Fruit fly (Drosophila melanogaster) whole organism, prepupa: Measurements from ENCODE around the gene DIP-alpha.

Source experiments
- CG10631 ChIP-seq: fragments of 200-800 bp; sonication (Bioruptor generic); optimal IDR thresholded peaks from 2 replicates; lab custom pipeline; 2016; ENCODE audit warnings: missing biosample characterization, missing genetic modification characterization
- CG11294 ChIP-seq: fragments of 200-800 bp; sonication (Bioruptor generic); IDR thresholded peaks from 2 replicates; pipeline ENCODE4 v1.3.6; 2022; ENCODE audit warnings: missing biosample characterization, missing genetic modification characterization
- CG15336 ChIP-seq: fragments of 200-800 bp; sonication (Bioruptor generic); IDR thresholded peaks from 2 replicates; pipeline ENCODE4 v1.3.6; 2022; ENCODE audit warnings: missing biosample characterization, missing genetic modification characterization
- CG1621 ChIP-seq: fragments of 200-800 bp; sonication (Bioruptor generic); optimal IDR thresholded peaks from 3 replicates; lab custom pipeline; 2018; ENCODE audit warnings: missing biosample characterization, mild to moderate bottlenecking, missing genetic modification characterization
- CG3032 ChIP-seq: fragments of 200-800 bp; optimal IDR thresholded peaks from 2 replicates; lab custom pipeline; 2019; ENCODE audit warnings: missing biosample characterization, mild to moderate bottlenecking, missing genetic modification characterization, moderate library complexity
- CG31627 ChIP-seq: fragments of 200-800 bp; sonication (Bioruptor generic); optimal IDR thresholded peaks from 3 replicates; lab custom pipeline; 2016; ENCODE audit warnings: missing biosample characterization, missing genetic modification characterization
- CG32006 ChIP-seq: fragments of 200-800 bp; sonication (Bioruptor generic); optimal IDR thresholded peaks from 3 replicates; lab custom pipeline; 2017; ENCODE audit warnings: missing biosample characterization, mild to moderate bottlenecking, missing genetic modification characterization
- CG6276 ChIP-seq: fragments of 200-800 bp; sonication (Bioruptor generic); optimal IDR thresholded peaks from 2 replicates; lab custom pipeline; 2017; ENCODE audit warnings: missing biosample characterization, mild to moderate bottlenecking, missing genetic modification characterization
- CG6808 ChIP-seq: fragments of 200-800 bp; sonication (Bioruptor generic); optimal IDR thresholded peaks from 3 replicates; lab custom pipeline; 2017; ENCODE audit warnings: missing biosample characterization, missing genetic modification characterization, mild to moderate bottlenecking, moderate library complexity, missing genetic modification reagents
- CG6854 ChIP-seq: fragments of 200-800 bp; sonication (Bioruptor generic); optimal IDR thresholded peaks from 2 replicates; lab custom pipeline; 2017; ENCODE audit warnings: missing biosample characterization, mild to moderate bottlenecking, missing genetic modification characterization
- CG7368 ChIP-seq: fragments of 200-800 bp; sonication (Bioruptor generic); optimal IDR thresholded peaks from 3 replicates; lab custom pipeline; 2016; ENCODE audit warnings: missing biosample characterization, missing genetic modification characterization
- CG8319 ChIP-seq: fragments of 200-800 bp; sonication (Bioruptor generic); optimal IDR thresholded peaks from 3 replicates; lab custom pipeline; 2016; ENCODE audit warnings: missing biosample characterization, missing genetic modification characterization
- Eip78C ChIP-seq: fragments of 200-800 bp; sonication (Bioruptor generic); peaks from one replicate; lab custom pipeline; 2016; ENCODE audit warnings: missing biosample characterization, missing genetic modification characterization
- Ets21C ChIP-seq: fragments of 200-800 bp; sonication (Bioruptor generic); optimal IDR thresholded peaks from 3 replicates; lab custom pipeline; 2016; ENCODE audit warnings: missing biosample characterization, missing genetic modification characterization
- Gug ChIP-seq: fragments of 200-800 bp; sonication (Bioruptor generic); IDR thresholded peaks from 2 replicates; pipeline ENCODE4 v1.3.6; 2022; ENCODE audit warnings: missing biosample characterization, missing genetic modification characterization
- Hr38 ChIP-seq: sonication (Bioruptor generic); optimal IDR thresholded peaks from 2 replicates; lab custom pipeline; 2016; ENCODE audit warnings: missing biosample characterization, missing genetic modification characterization
- Hr39 ChIP-seq: fragments of 200-800 bp; sonication (Bioruptor generic); optimal IDR thresholded peaks from 2 replicates; lab custom pipeline; 2016; ENCODE audit warnings: missing biosample characterization, missing genetic modification characterization
- Hr4 ChIP-seq: fragments of 200-800 bp; sonication (Bioruptor generic); optimal IDR thresholded peaks from 3 replicates; lab custom pipeline; 2016; ENCODE audit warnings: missing biosample characterization, missing genetic modification characterization
- Lpt ChIP-seq: fragments of 200-800 bp; sonication (Bioruptor generic); optimal IDR thresholded peaks from 3 replicates; lab custom pipeline; 2016; ENCODE audit warnings: missing biosample characterization, missing genetic modification characterization
- Met ChIP-seq: fragments of 200-800 bp; sonication (Bioruptor generic); optimal IDR thresholded peaks from 3 replicates; lab custom pipeline; 2016; ENCODE audit warnings: missing biosample characterization, missing genetic modification characterization
- OdsH ChIP-seq: fragments of 200-800 bp; sonication (Bioruptor generic); optimal IDR thresholded peaks from 3 replicates; lab custom pipeline; 2016; ENCODE audit warnings: missing biosample characterization, missing genetic modification characterization
- achi ChIP-seq: fragments of 200-800 bp; sonication (Bioruptor generic); optimal IDR thresholded peaks from 3 replicates; lab custom pipeline; 2016; ENCODE audit warnings: missing biosample characterization, missing genetic modification characterization
- acj6 ChIP-seq: fragments of 200-800 bp; sonication (Bioruptor generic); optimal IDR thresholded peaks from 3 replicates; lab custom pipeline; 2016; ENCODE audit warnings: missing biosample characterization, missing genetic modification characterization
- dsx ChIP-seq: fragments of 200-800 bp; optimal IDR thresholded peaks from 3 replicates; lab custom pipeline; 2019; ENCODE audit warnings: missing biosample characterization, mild to moderate bottlenecking, missing genetic modification characterization, moderate library complexity; ENCODE audit not compliant: poor library complexity, severe bottlenecking
- esn ChIP-seq: fragments of 200-800 bp; sonication (Bioruptor generic); optimal IDR thresholded peaks from 2 replicates; lab custom pipeline; 2016; ENCODE audit warnings: missing biosample characterization, mild to moderate bottlenecking, missing genetic modification characterization, moderate library complexity
- fd59A ChIP-seq: fragments of 200-800 bp; sonication (Bioruptor generic); optimal IDR thresholded peaks from 2 replicates; lab custom pipeline; 2017; ENCODE audit warnings: missing biosample characterization, mild to moderate bottlenecking, missing genetic modification characterization, missing genetic modification reagents
- lz ChIP-seq: fragments of 200-800 bp; sonication (Bioruptor generic); optimal IDR thresholded peaks from 3 replicates; lab custom pipeline; 2016; ENCODE audit warnings: missing biosample characterization, missing genetic modification characterization
- net ChIP-seq: fragments of 200-800 bp; sonication (Bioruptor generic); optimal IDR thresholded peaks from 3 replicates; lab custom pipeline; 2016; ENCODE audit warnings: missing biosample characterization, missing genetic modification characterization
- pdm3 ChIP-seq: fragments of 200-800 bp; sonication (Bioruptor generic); optimal IDR thresholded peaks from 3 replicates; lab custom pipeline; 2016; ENCODE audit warnings: missing biosample characterization, missing genetic modification characterization
- spab ChIP-seq: fragments of 200-800 bp; sonication (Bioruptor generic); optimal IDR thresholded peaks from 2 replicates; lab custom pipeline; 2017; ENCODE audit warnings: missing biosample characterization, mild to moderate bottlenecking, missing genetic modification characterization, missing genetic modification reagents
- svp ChIP-seq: fragments of 200-800 bp; sonication (Bioruptor generic); peaks from one replicate; lab custom pipeline; 2016; ENCODE audit warnings: missing biosample characterization, missing genetic modification characterization
- vri ChIP-seq: fragments of 200-800 bp; sonication (Bioruptor generic); optimal IDR thresholded peaks from 3 replicates; lab custom pipeline; 2016; ENCODE audit warnings: missing biosample characterization, mild to moderate bottlenecking, missing genetic modification characterization

Gene DIP-alpha

DNA sequence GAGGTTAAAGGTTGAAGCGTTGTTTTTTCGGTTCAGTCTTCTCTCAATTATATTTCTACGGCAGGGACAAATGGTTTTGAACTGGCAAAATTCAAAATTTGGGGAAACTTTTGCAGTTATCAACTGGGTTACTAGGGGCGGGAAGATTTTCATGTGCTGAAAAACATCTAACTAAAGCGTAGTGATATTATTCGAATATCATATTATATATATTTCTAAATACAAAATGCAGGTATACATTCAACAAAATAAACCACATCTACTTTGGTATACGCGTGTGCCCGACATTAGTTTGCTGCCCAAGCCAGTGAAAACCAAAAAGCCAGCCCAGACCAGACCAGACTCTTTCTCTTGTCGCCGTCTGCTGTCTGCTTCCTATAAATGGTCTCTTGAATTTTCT lies 66.7 kb downstream of the DIP-alpha start, which contains the start of gene Gas8:
Gas8 (minus strand) TSS at position 101 of the 400 bp plus-strand sequence.
- no peak for TF ChIP-seq CG1621 (tag; lab: Kevin White, UChicago)
- TF ChIP-seq CG32006 (GFP tag; lab: Kevin White, UChicago) = no peak
- no peak for TF ChIP-seq net
- TF ChIP-seq CG15336 (GFP tag; lab: Robert Waterston, UW) = no peak

- TF ChIP-seq OdsH (GFP tag; lab: Kevin White, UChicago) (peak; percentile 22), CG11294 (GFP tag; lab: Robert Waterston, UW) (no peak), spab (GFP tag; lab: Kevin White, UChicago) (no peak), CG15336 (GFP tag; lab: Robert Waterston, UW) (0 out of 2 replicates have a peak, but pooled peaks have one; percentile 3)
Observed at dm6 chrX:3504251-3504650, 67.2 kb downstream of the DIP-alpha start.

- TF ChIP-seq Ets21C (GFP tag; lab: Kevin White, UChicago) (no peak), OdsH (GFP tag; lab: Kevin White, UChicago) (no peak), lz (GFP tag; lab: Kevin White, UChicago) (no peak), fd59A (GFP tag; lab: Kevin White, UChicago) (no peak), spab (GFP tag; lab: Kevin White, UChicago) (no peak), net (no peak), Lpt (GFP tag; lab: Kevin White, UChicago) (no peak), Gug (GFP tag; lab: Robert Waterston, UW) (no peak), achi (no peak), Eip78C (GFP tag; lab: Kevin White, UChicago) (no peak), dsx (GFP tag; lab: Kevin White, UChicago) (no peak), Hr38 (no peak), vri (GFP tag; lab: Kevin White, UChicago) (no peak), CG32006 (GFP tag; lab: Kevin White, UChicago) (no peak), CG10631 (no peak), CG8319 (GFP tag; lab: Kevin White, UChicago) (no peak), CG6276 (GFP tag; lab: Kevin White, UChicago) (no peak), CG11294 (GFP tag; lab: Robert Waterston, UW) (no peak), CG3032 (no peak)
- TF ChIP-seq, all 60 proteins: peak for 0
Observed at dm6 chrX:3485871-3486270, 85.6 kb downstream of the DIP-alpha start.

DNA sequence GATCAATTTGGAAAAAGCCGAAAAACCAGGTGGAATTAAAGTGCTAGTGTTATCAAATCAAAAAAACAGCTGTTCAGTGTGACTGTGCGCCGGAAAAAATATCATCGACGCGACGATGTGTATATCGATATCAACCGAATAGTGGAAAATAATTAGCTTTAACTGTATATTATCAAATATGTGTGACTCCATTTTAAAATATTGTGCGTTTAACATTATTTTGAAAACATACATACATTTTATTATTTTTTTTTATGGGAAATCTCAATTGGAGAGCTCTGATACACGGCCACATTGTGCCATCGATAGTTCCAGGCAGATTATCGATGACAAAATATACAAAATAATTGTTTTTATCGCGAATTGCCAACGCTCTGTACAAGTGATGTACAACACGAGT lies 86.1 kb downstream of the DIP-alpha start, which contains the start of the genes CG14270 and CG10803:
CG14270 (minus strand) TSS at position 75 of the 400 bp plus-strand sequence.
CG10803 (plus strand) TSS at position 347 of the 400 bp plus-strand sequence.
- no peak for TF ChIP-seq CG7368
- TF ChIP-seq CG31627 (GFP tag; lab: Kevin White, UChicago) = peak; percentile 11
- peak; percentile 11 for TF ChIP-seq Ets21C (GFP tag; lab: Kevin White, UChicago)
- no peak for TF ChIP-seq acj6 (GFP tag; lab: Kevin White, UChicago)
- TF ChIP-seq Hr39 = peak; percentile 2
- no peak for TF ChIP-seq CG6808 (GFP tag; lab: Kevin White, UChicago)
- no peak for TF ChIP-seq pdm3 (GFP tag; lab: Kevin White, UChicago)
- TF ChIP-seq svp = peak; percentile 78
- TF ChIP-seq CG6854 (GFP tag; lab: Kevin White, UChicago) = no peak
- no peak for TF ChIP-seq spab (GFP tag; lab: Kevin White, UChicago)
- no peak for TF ChIP-seq achi
- TF ChIP-seq CG10631 = peak; percentile 13
- no peak for TF ChIP-seq Hr4 (GFP tag; lab: Kevin White, UChicago)
- peak; percentile 40 for TF ChIP-seq esn (GFP tag; lab: Kevin White, UChicago)
- TF ChIP-seq Met (GFP tag; lab: Kevin White, UChicago) = no peak
- TF ChIP-seq lz (GFP tag; lab: Kevin White, UChicago) = peak; percentile 23
- peak; percentile 32 for TF ChIP-seq Eip78C (GFP tag; lab: Kevin White, UChicago)
- TF ChIP-seq, all 60 proteins: peak for 8
